Worm (Caenorhabditis elegans) whole organism, L4 larva: Measurements from ENCODE around the gene srr-4.
"Not testable (repeated sequence)": the region's sequence is repeated elsewhere in the genome, so short reads cannot be mapped to it uniquely, and the experiment has no call there.

Experiments used
- D1046.2 ChIP-seq: fragments of 200-800 bp; sonication (Bioruptor generic); IDR thresholded peaks from 2 replicates; pipeline ENCODE4 v1.3.6; 2022; ENCODE audit warnings: missing genetic modification characterization, missing compliant biosample characterization
- R02D3.7 ChIP-seq: fragments of 150-350 bp; sonication (generic microtip); optimal IDR thresholded peaks from 3 replicates; lab custom pipeline; 2014; ENCODE audit warnings: missing biosample characterization, missing genetic modification characterization
- Y75B8A.6 ChIP-seq: fragments of 200-800 bp; sonication (Bioruptor generic); IDR thresholded peaks from 2 replicates; pipeline ENCODE4 v1.3.6; 2022; ENCODE audit warnings: missing genetic modification reagents, missing genetic modification characterization, missing compliant biosample characterization
- ZK337.2 ChIP-seq: fragments of 200-800 bp; sonication (Bioruptor generic); IDR thresholded peaks from 2 replicates; pipeline ENCODE4 v1.3.6; 2022; ENCODE audit warnings: missing genetic modification reagents, missing genetic modification characterization, missing compliant biosample characterization
- aly-2 ChIP-seq: sonication (generic microtip); optimal IDR thresholded peaks from 2 replicates; lab custom pipeline; 2018; ENCODE audit warnings: missing biosample characterization, missing genetic modification characterization
- arid-1 ChIP-seq: fragments of 200-800 bp; sonication (Bioruptor generic); conservative IDR thresholded peaks from 2 replicates; pipeline ENCODE4 v1.3.6; 2022; ENCODE audit warnings: missing genetic modification reagents, missing genetic modification characterization, missing compliant biosample characterization
- ceh-44 ChIP-seq: fragments of 200-800 bp; sonication (Bioruptor generic); IDR thresholded peaks from 2 replicates; pipeline ENCODE4 v1.3.6; 2022; ENCODE audit warnings: missing genetic modification reagents, missing genetic modification characterization, missing compliant biosample characterization
- daf-12 ChIP-seq: fragments of 150-350 bp; optimal IDR thresholded peaks from 2 replicates; lab custom pipeline; 2014; ENCODE audit warnings: missing biosample characterization, missing genetic modification reagents, missing genetic modification characterization
- daf-19 ChIP-seq: fragments of 200-800 bp; sonication (Bioruptor generic); conservative IDR thresholded peaks from 2 replicates; pipeline ENCODE4 v1.3.6; 2022; ENCODE audit warnings: missing genetic modification characterization, missing compliant biosample characterization
- dmd-6 ChIP-seq: fragments of 200-800 bp; sonication (Bioruptor generic); IDR thresholded peaks from 2 replicates; pipeline ENCODE4 v1.3.6; 2022; ENCODE audit warnings: missing genetic modification reagents, missing genetic modification characterization, missing compliant biosample characterization
- dmd-8 ChIP-seq: fragments of 200-800 bp; sonication (Bioruptor generic); IDR thresholded peaks from 2 replicates; pipeline ENCODE4 v1.3.6; 2022; ENCODE audit warnings: missing genetic modification characterization, missing compliant biosample characterization
- dmd-9 ChIP-seq: fragments of 200-800 bp; sonication (Bioruptor generic); IDR thresholded peaks from 2 replicates; pipeline ENCODE4 v1.3.6; 2022; ENCODE audit warnings: missing genetic modification reagents, missing genetic modification characterization, missing compliant biosample characterization
- duxl-1 ChIP-seq: sonication (generic microtip); optimal IDR thresholded peaks from 2 replicates; lab custom pipeline; 2016; ENCODE audit warnings: mild to moderate bottlenecking, missing genetic modification characterization, moderate library complexity, missing compliant biosample characterization; ENCODE audit not compliant: poor library complexity
- fkh-10 ChIP-seq: fragments of 150-350 bp; optimal IDR thresholded peaks from 2 replicates; lab custom pipeline; 2014; ENCODE audit warnings: missing biosample characterization, missing genetic modification reagents, missing genetic modification characterization
- hif-1 ChIP-seq, 2 experiments: sonication (generic microtip); optimal IDR thresholded peaks; 2 replicates each; lab custom pipeline; 2016 to 2017; ENCODE audit warnings: missing compliant biosample characterization in 2 of 2, missing genetic modification characterization in 2 of 2, missing genetic modification reagents in 2 of 2, missing genotype in 2 of 2, mild to moderate bottlenecking in 1 of 2
- hlh-30 ChIP-seq: sonication (generic microtip); optimal IDR thresholded peaks from 2 replicates; lab custom pipeline; 2017; ENCODE audit warnings: antibody characterized with exemption, mild to moderate bottlenecking, missing genetic modification characterization, missing compliant biosample characterization; ENCODE audit not compliant: insufficient read depth
- hmg-1.1 ChIP-seq: fragments of 200-800 bp; sonication (Bioruptor generic); IDR thresholded peaks from 2 replicates; pipeline ENCODE4 v1.3.6; 2022; ENCODE audit warnings: missing genetic modification reagents, missing genetic modification characterization, missing compliant biosample characterization
- lin-1 ChIP-seq: fragments of 200-800 bp; sonication (Bioruptor generic); IDR thresholded peaks from 2 replicates; pipeline ENCODE4 v1.3.6; 2022; ENCODE audit warnings: missing genetic modification reagents, missing genetic modification characterization, missing compliant biosample characterization
- lin-29 ChIP-seq: fragments of 200-800 bp; sonication (Bioruptor generic); IDR thresholded peaks from 2 replicates; pipeline ENCODE4 v1.3.6; 2022; ENCODE audit warnings: missing genetic modification reagents, missing genetic modification characterization, missing compliant biosample characterization
- lin-38 ChIP-seq: fragments of 200-800 bp; sonication (Bioruptor generic); IDR thresholded peaks from 2 replicates; pipeline ENCODE4 v1.3.6; 2022; ENCODE audit warnings: missing genetic modification reagents, missing genetic modification characterization, missing compliant biosample characterization
- madf-5 ChIP-seq, 2 experiments: fragments of 200-800 bp; sonication (Bioruptor generic); IDR thresholded peaks; 2 replicates each; pipeline ENCODE4 v1.3.6; 2022; ENCODE audit warnings: missing compliant biosample characterization in 2 of 2, missing genetic modification characterization in 2 of 2
- madf-9 ChIP-seq: fragments of 200-800 bp; sonication (Bioruptor generic); conservative IDR thresholded peaks from 2 replicates; pipeline ENCODE4 v1.3.6; 2022; ENCODE audit warnings: missing genetic modification reagents, missing genetic modification characterization, missing compliant biosample characterization
- mxl-2 ChIP-seq: fragments of 200-800 bp; sonication (Bioruptor generic); conservative IDR thresholded peaks from 2 replicates; pipeline ENCODE4 v1.3.6; 2022; ENCODE audit warnings: missing genetic modification reagents, missing genetic modification characterization, missing compliant biosample characterization
- nhr-10 ChIP-seq: fragments of 150-350 bp; optimal IDR thresholded peaks from 2 replicates; lab custom pipeline; 2014; ENCODE audit warnings: missing biosample characterization, missing genetic modification characterization
- nhr-25 ChIP-seq: sonication (generic microtip); optimal IDR thresholded peaks from 2 replicates; lab custom pipeline; 2017; ENCODE audit warnings: missing genetic modification characterization, mild to moderate bottlenecking, missing compliant biosample characterization, antibody characterized with exemption, moderate library complexity, borderline replicate concordance; ENCODE audit not compliant: insufficient read depth
- nhr-41 ChIP-seq: fragments of 200-800 bp; sonication (Bioruptor generic); IDR thresholded peaks from 2 replicates; pipeline ENCODE4 v1.3.6; 2022; ENCODE audit warnings: missing genetic modification reagents, missing genetic modification characterization, missing compliant biosample characterization
- nhr-42 ChIP-seq: fragments of 200-800 bp; sonication (Bioruptor generic); IDR thresholded peaks from 2 replicates; pipeline ENCODE4 v1.3.6; 2022; ENCODE audit warnings: missing genetic modification characterization, missing compliant biosample characterization
- pha-4 ChIP-seq, 2 experiments: fragments of 150-350 bp in 1 of 2; fragments of 200-800 bp in 1 of 2; sonication (Bioruptor generic) in 1 of 2; IDR thresholded peaks in 1 of 2; optimal IDR thresholded peaks in 1 of 2; 2 replicates each; pipeline versions ENCODE4 v1.3.6 to Lab custom; 2014 to 2022; ENCODE audit warnings: missing genetic modification characterization in 2 of 2, missing genetic modification reagents in 2 of 2, missing biosample characterization in 1 of 2, missing compliant biosample characterization in 1 of 2
- pqm-1 ChIP-seq: sonication (generic microtip); optimal IDR thresholded peaks from 2 replicates; lab custom pipeline; 2017; ENCODE audit warnings: missing biosample characterization, missing genetic modification characterization
- rbr-2 ChIP-seq: sonication (generic microtip); optimal IDR thresholded peaks from 2 replicates; lab custom pipeline; 2016; ENCODE audit warnings: missing genotype, missing genetic modification characterization, missing compliant biosample characterization
- saeg-2 ChIP-seq: fragments of 200-800 bp; sonication (Bioruptor generic); IDR thresholded peaks from 2 replicates; pipeline ENCODE4 v1.3.6; 2022; ENCODE audit warnings: missing genetic modification reagents, missing genetic modification characterization, missing compliant biosample characterization
- set-16 ChIP-seq: fragments of 200-800 bp; sonication (Bioruptor generic); IDR thresholded peaks from 2 replicates; pipeline ENCODE4 v1.3.6; 2022; ENCODE audit warnings: missing genetic modification reagents, missing genetic modification characterization, missing compliant biosample characterization
- snpc-1.2 ChIP-seq: fragments of 200-800 bp; sonication (Bioruptor generic); IDR thresholded peaks from 2 replicates; pipeline ENCODE4 v1.3.6; 2022; ENCODE audit warnings: missing genetic modification reagents, missing genetic modification characterization, missing compliant biosample characterization
- tra-1 ChIP-seq: fragments of 200-800 bp; sonication (Bioruptor generic); IDR thresholded peaks from 2 replicates; pipeline ENCODE4 v1.3.6; 2022; ENCODE audit warnings: missing genetic modification reagents, missing genetic modification characterization, missing compliant biosample characterization
- unc-39 ChIP-seq: sonication (generic microtip); optimal IDR thresholded peaks from 2 replicates; lab custom pipeline; 2017; ENCODE audit warnings: missing biosample characterization, missing genetic modification characterization
- unc-62 ChIP-seq, 3 experiments: fragments of 150-350 bp in 1 of 3; sonication (generic microtip); optimal IDR thresholded peaks in 2 of 3; peaks in 1 of 3; 1 replicate in 1 of 3; 2 replicates in 2 of 3; lab custom pipeline; 2014 to 2017; ENCODE audit warnings: missing biosample characterization in 3 of 3, missing genetic modification characterization in 3 of 3, missing genetic modification reagents in 3 of 3, missing genotype in 1 of 3
- vab-7 ChIP-seq: fragments of 200-800 bp; sonication (Bioruptor generic); IDR thresholded peaks from 2 replicates; pipeline ENCODE4 v1.3.6; 2022; ENCODE audit warnings: missing genetic modification reagents, missing genetic modification characterization, missing compliant biosample characterization
- zfp-2 ChIP-seq: sonication (generic microtip); optimal IDR thresholded peaks from 2 replicates; lab custom pipeline; 2016; ENCODE audit warnings: mild to moderate bottlenecking, missing genetic modification characterization, missing compliant biosample characterization
- zfp-3 ChIP-seq: fragments of 200-800 bp; sonication (Bioruptor generic); conservative IDR thresholded peaks from 2 replicates; pipeline ENCODE4 v1.3.6; 2022; ENCODE audit warnings: missing genetic modification reagents, missing genetic modification characterization, missing compliant biosample characterization

The srr-4 gene

ce11 chrV:5039559-5039958 lies 20.5 kb downstream of the srr-4 start, which contains the start of gene K11D12.11:
K11D12.11 (minus strand) TSS chrV:5039600.
- TF ChIP-seq hif-1 (tag; optimal IDR thresholded peaks at IDR 0.05; lab: Kevin White, UChicago) (no peak), aly-2 (tag; lab: Kevin White, UChicago) (no peak), duxl-1 (tag; lab: Kevin White, UChicago) (no peak), R02D3.7 (tag; lab: Kevin White, UChicago) (no peak), nhr-41 (no peak), tra-1 (GFP tag; lab: Robert Waterston, UW) (no peak), pqm-1 (tag; lab: Kevin White, UChicago) (no peak), zfp-2 (tag; lab: Kevin White, UChicago) (no peak), nhr-25 (tag; lab: Kevin White, UChicago) (no peak), zfp-3 (GFP tag; lab: Robert Waterston, UW) (no peak)

DNA sequence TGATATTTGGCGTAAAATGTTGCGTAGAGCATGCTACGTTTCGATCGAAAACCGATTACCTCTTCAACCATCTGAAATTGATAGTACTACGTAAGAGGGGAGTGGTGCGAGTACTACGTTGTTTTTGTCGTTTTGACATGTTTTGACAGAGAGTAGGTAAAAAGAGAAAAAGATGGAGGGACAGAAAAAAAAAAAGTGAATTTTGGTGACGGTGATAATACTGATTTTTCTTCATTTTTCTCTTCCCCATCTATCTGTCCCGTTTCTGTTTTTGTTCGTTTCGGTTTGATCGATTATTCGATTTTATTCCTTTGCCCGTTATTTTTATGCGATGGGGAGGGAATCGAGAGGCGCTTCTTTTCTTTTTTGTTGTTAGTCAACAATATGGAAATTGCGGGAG lies 21.9 kb downstream of the srr-4 start, which contains the start of gene K11D12.8:
K11D12.8 (minus strand) TSS at position 77 of the 400 bp plus-strand sequence.
- peak in 1 of 2 experiments; percentile 77 for TF ChIP-seq unc-62 (GFP tag; optimal IDR thresholded peaks at IDR 0.05 in 1 of 2; lab: Kevin White, UChicago)
- TF ChIP-seq unc-62 (tag; optimal IDR thresholded peaks at IDR 0.05; lab: Kevin White, UChicago), result no peak
- no peak for TF ChIP-seq daf-12

ce11 chrV:5046103-5046502 lies 27.1 kb downstream of the srr-4 start, which contains the start of gene exc-14:
exc-14 (minus strand) TSS chrV:5046203.
- TF ChIP-seq nhr-10 (tag; lab: Kevin White, UChicago) (no peak), fkh-10 (no peak)
- TF ChIP-seq, all 104 proteins: peak for 0

ce11 chrV:5046558-5046957 lies 27.5 kb downstream of the srr-4 start:
- TF ChIP-seq ceh-44 (GFP tag; lab: Robert Waterston, UW) (no peak), zfp-2 (tag; lab: Kevin White, UChicago) (no peak), hlh-30 (tag; lab: Kevin White, UChicago) (no peak), lin-29 (GFP tag; lab: Robert Waterston, UW) (no peak), dmd-9 (GFP tag; lab: Robert Waterston, UW) (no peak), vab-7 (GFP tag; lab: Robert Waterston, UW) (no peak), unc-39 (tag; lab: Kevin White, UChicago) (no peak), snpc-1.2 (GFP tag; lab: Robert Waterston, UW) (no peak), madf-5 (GFP tag; IDR thresholded peaks at IDR 0.05; lab: Robert Waterston, UW) (no peak), lin-1 (GFP tag; lab: Robert Waterston, UW) (no peak), daf-19 (GFP tag; lab: Robert Waterston, UW) (no peak), mxl-2 (no peak)

ce11 chrV:5047230-5047629 lies 28.2 kb downstream of the srr-4 start:
- TF ChIP-seq zfp-3 (GFP tag; lab: Robert Waterston, UW) (peak; percentile 82), nhr-42 (GFP tag; lab: Robert Waterston, UW) (peak; percentile 93), ceh-44 (GFP tag; lab: Robert Waterston, UW) (peak; percentile 86), lin-38 (GFP tag; lab: Robert Waterston, UW) (peak; percentile 90), rbr-2 (tag; lab: Kevin White, UChicago) (peak; percentile 25), ZK337.2 (GFP tag; lab: Robert Waterston, UW) (peak; percentile 46; the same call in 1 of the 2 replicates), arid-1 (peak; percentile 79; the same call in 1 of the 2 replicates), snpc-1.2 (GFP tag; lab: Robert Waterston, UW) (0 out of 2 replicates have a peak, but pooled peaks have one; percentile 30), set-16 (GFP tag; lab: Robert Waterston, UW) (peak; percentile 94), dmd-6 (GFP tag; lab: Robert Waterston, UW) (peak; percentile 89), Y75B8A.6 (GFP tag; lab: Robert Waterston, UW) (0 out of 2 replicates have a peak, but pooled peaks have one; percentile 33), hmg-1.1 (GFP tag; lab: Robert Waterston, UW) (peak; percentile 97), dmd-9 (GFP tag; lab: Robert Waterston, UW) (0 out of 2 replicates have a peak, but pooled peaks have one; percentile 64), lin-29 (GFP tag; lab: Robert Waterston, UW) (peak; percentile 81), vab-7 (GFP tag; lab: Robert Waterston, UW) (peak; percentile 81; the same call in 1 of the 2 replicates), D1046.2 (GFP tag; lab: Robert Waterston, UW) (peak; percentile 73; the same call in 1 of the 2 replicates), tra-1 (GFP tag; lab: Robert Waterston, UW) (peak; percentile 92), dmd-8 (GFP tag; lab: Robert Waterston, UW) (0 out of 2 replicates have a peak, but pooled peaks have one; percentile 59), saeg-2 (peak; percentile 79), pha-4 (GFP tag; IDR thresholded peaks at IDR 0.05; lab: Robert Waterston, UW) (peak; percentile 80), madf-9 (peak; percentile 77), lin-1 (GFP tag; lab: Robert Waterston, UW) (peak; percentile 60; the same call in 1 of the 2 replicates)
- not testable (repeated sequence) for TF ChIP-seq pha-4 (tag; optimal IDR thresholded peaks at IDR 0.05; lab: Kevin White, UChicago)
